Worm (Caenorhabditis elegans) whole organism, late embryonic: Measurements from ENCODE around the gene F13D12.5.

ENCODE experiments used
- F13H6.1 ChIP-seq: sonication (generic microtip); optimal IDR thresholded peaks from 2 replicates; lab custom pipeline; 2016; ENCODE audit warnings: missing genetic modification characterization, missing compliant biosample characterization
- ceh-14 ChIP-seq: sonication (generic microtip); optimal IDR thresholded peaks from 2 replicates; lab custom pipeline; 2016; ENCODE audit warnings: missing genotype, missing genetic modification characterization, missing compliant biosample characterization
- dmd-4 ChIP-seq: sonication (generic microtip); optimal IDR thresholded peaks from 2 replicates; lab custom pipeline; 2016; ENCODE audit warnings: borderline replicate concordance, missing genetic modification characterization, missing compliant biosample characterization
- hlh-30 ChIP-seq: sonication (generic microtip); optimal IDR thresholded peaks from 2 replicates; lab custom pipeline; 2017; ENCODE audit warnings: antibody characterized with exemption, missing genetic modification characterization, missing compliant biosample characterization; ENCODE audit not compliant: insufficient read depth
- lin-11 ChIP-seq: fragments of 200-800 bp; sonication (Bioruptor generic); optimal IDR thresholded peaks from 2 replicates; lab custom pipeline; 2018; ENCODE audit warnings: mild to moderate bottlenecking, missing genetic modification characterization, missing compliant biosample characterization
- nfya-1 ChIP-seq: sonication (generic microtip); optimal IDR thresholded peaks from 2 replicates; lab custom pipeline; 2017; ENCODE audit warnings: missing genetic modification characterization, mild to moderate bottlenecking, missing compliant biosample characterization, antibody characterized with exemption, moderate library complexity
- nhr-11 ChIP-seq: fragments of 150-350 bp; optimal IDR thresholded peaks from 2 replicates; lab custom pipeline; 2014; ENCODE audit warnings: missing biosample characterization, missing genetic modification characterization
- nhr-232 ChIP-seq: sonication (generic microtip); optimal IDR thresholded peaks from 2 replicates; lab custom pipeline; 2016; ENCODE audit warnings: missing genetic modification characterization, missing compliant biosample characterization
- pax-1 ChIP-seq: fragments of 150-350 bp; optimal IDR thresholded peaks from 2 replicates; lab custom pipeline; 2014; ENCODE audit warnings: missing biosample characterization, missing genetic modification characterization
- pqm-1 ChIP-seq: sonication (generic microtip); optimal IDR thresholded peaks from 2 replicates; lab custom pipeline; 2016; ENCODE audit warnings: missing genetic modification characterization, missing compliant biosample characterization
- tbx-2 ChIP-seq: sonication (generic microtip); optimal IDR thresholded peaks from 2 replicates; lab custom pipeline; 2016; ENCODE audit warnings: missing genetic modification characterization, missing compliant biosample characterization
- unc-86 ChIP-seq: sonication (generic microtip); optimal IDR thresholded peaks from 2 replicates; lab custom pipeline; 2016; ENCODE audit warnings: missing genetic modification characterization, missing compliant biosample characterization

- no peak for TF ChIP-seq lin-11 (tag; lab: Kevin White, UChicago)
- TF ChIP-seq ceh-14 = no peak
- no peak for TF ChIP-seq pax-1 (tag; lab: Kevin White, UChicago)
- TF ChIP-seq F13H6.1 = no peak
- TF ChIP-seq nhr-11 (tag; lab: Kevin White, UChicago) = no peak
- no peak for TF ChIP-seq nhr-232 (tag; lab: Kevin White, UChicago)
- no peak for TF ChIP-seq pqm-1 (tag; lab: Kevin White, UChicago)
- TF ChIP-seq hlh-30 (tag; lab: Kevin White, UChicago) = no peak
- TF ChIP-seq unc-86 (tag; lab: Kevin White, UChicago) = no peak
- no peak for TF ChIP-seq tbx-2 (tag; lab: Kevin White, UChicago)
- no peak for TF ChIP-seq dmd-4 (tag; lab: Kevin White, UChicago)
- no peak for TF ChIP-seq nfya-1
Observed at ce11 chrII:11742320-11742719, 15.7 kb downstream of the F13D12.5 start.
